Fruit fly (Drosophila melanogaster) whole organism, embryonic: ENCODE results near the gene HBS1.

Experiments
- Atf3 ChIP-seq: fragments of 200-800 bp; sonication (Bioruptor generic); optimal IDR thresholded peaks from 3 replicates; lab custom pipeline; 2016; ENCODE audit warnings: missing biosample characterization, missing genetic modification characterization
- Atf6 ChIP-seq: fragments of 200-800 bp; sonication (Bioruptor generic); IDR thresholded peaks from 2 replicates; pipeline ENCODE4 v1.3.6; 2022; ENCODE audit warnings: missing biosample characterization, missing genetic modification characterization
- Bgb ChIP-seq: fragments of 200-800 bp; sonication (Bioruptor generic); IDR thresholded peaks from 2 replicates; pipeline ENCODE4 v1.3.6; 2022; ENCODE audit warnings: missing biosample characterization, missing genetic modification characterization; ENCODE audit not compliant: partially characterized antibody
- CG1024 ChIP-seq: fragments of 200-800 bp; sonication (Bioruptor generic); IDR thresholded peaks from 2 replicates; pipeline ENCODE4 v1.3.6; 2022; ENCODE audit warnings: missing biosample characterization, missing genetic modification characterization
- CG10959 ChIP-seq: fragments of 200-800 bp; sonication (Bioruptor generic); IDR thresholded peaks from 2 replicates; pipeline ENCODE4 v1.3.6; 2022; ENCODE audit warnings: missing biosample characterization, missing genetic modification characterization
- CG10979 ChIP-seq: fragments of 200-800 bp; sonication (Bioruptor generic); optimal IDR thresholded peaks from 2 replicates; lab custom pipeline; 2018; ENCODE audit warnings: missing biosample characterization, mild to moderate bottlenecking, missing genetic modification characterization, moderate library complexity
- CG11504 ChIP-seq: fragments of 200-800 bp; sonication (Bioruptor generic); optimal IDR thresholded peaks from 3 replicates; lab custom pipeline; 2019; ENCODE audit warnings: missing biosample characterization, mild to moderate bottlenecking, missing genetic modification characterization, moderate library complexity
- CG12659 ChIP-seq: fragments of 200-800 bp; sonication (Bioruptor generic); optimal IDR thresholded peaks from 3 replicates; lab custom pipeline; 2017; ENCODE audit warnings: mild to moderate bottlenecking, missing biosample characterization, missing genetic modification reagents, missing genetic modification characterization
- CG14050 ChIP-seq: fragments of 200-800 bp; sonication (Bioruptor generic); IDR thresholded peaks from 3 replicates; pipeline ENCODE4 v1.3.6; 2022; ENCODE audit warnings: missing biosample characterization, missing genetic modification characterization
- CG16813 ChIP-seq: fragments of 200-800 bp; sonication (Bioruptor generic); IDR thresholded peaks from 3 replicates; pipeline ENCODE4 v1.3.6; 2022; ENCODE audit warnings: missing biosample characterization, missing genetic modification characterization; ENCODE audit not compliant: partially characterized antibody
- CG18011 ChIP-seq: fragments of 200-800 bp; sonication (Bioruptor generic); optimal IDR thresholded peaks from 2 replicates; lab custom pipeline; 2017; ENCODE audit warnings: missing biosample characterization, missing genetic modification characterization, mild to moderate bottlenecking, moderate library complexity, missing genotype
- CG18476 ChIP-seq: fragments of 200-800 bp; sonication (Bioruptor generic); optimal IDR thresholded peaks from 2 replicates; lab custom pipeline; 2016; ENCODE audit warnings: missing biosample characterization, mild to moderate bottlenecking, missing genetic modification characterization
- CG2678 ChIP-seq: fragments of 200-800 bp; sonication (Bioruptor generic); optimal IDR thresholded peaks from 3 replicates; lab custom pipeline; 2019; ENCODE audit warnings: missing biosample characterization, mild to moderate bottlenecking, missing genetic modification characterization, moderate library complexity
- CG3163 ChIP-seq: fragments of 200-800 bp; sonication (Bioruptor generic); optimal IDR thresholded peaks from 3 replicates; lab custom pipeline; 2016; ENCODE audit warnings: missing biosample characterization, missing genetic modification characterization
- CG33557 ChIP-seq: fragments of 200-800 bp; sonication (Bioruptor generic); optimal IDR thresholded peaks from 2 replicates; lab custom pipeline; 2019; ENCODE audit warnings: missing biosample characterization, mild to moderate bottlenecking, missing genetic modification characterization, moderate library complexity
- CG34376 ChIP-seq: fragments of 200-800 bp; sonication (Bioruptor generic); optimal IDR thresholded peaks from 2 replicates; lab custom pipeline; 2018; ENCODE audit warnings: missing biosample characterization, mild to moderate bottlenecking, missing genetic modification characterization
- CG4617 ChIP-seq: fragments of 200-800 bp; sonication (Bioruptor generic); optimal IDR thresholded peaks from 3 replicates; lab custom pipeline; 2016; ENCODE audit warnings: missing biosample characterization, missing genetic modification characterization, borderline replicate concordance
- CG4820 ChIP-seq: fragments of 200-800 bp; sonication (Bioruptor generic); optimal IDR thresholded peaks from 3 replicates; lab custom pipeline; 2016; ENCODE audit warnings: missing biosample characterization, missing genetic modification characterization
- CG5180 ChIP-seq: fragments of 200-800 bp; sonication (Bioruptor generic); optimal IDR thresholded peaks from 3 replicates; lab custom pipeline; 2017; ENCODE audit warnings: missing biosample characterization, missing genetic modification characterization, mild to moderate bottlenecking, moderate library complexity, missing genetic modification reagents
- CG6254 ChIP-seq: fragments of 200-800 bp; sonication (Bioruptor generic); optimal IDR thresholded peaks from 3 replicates; lab custom pipeline; 2017; ENCODE audit warnings: mild to moderate bottlenecking, missing biosample characterization, missing genetic modification reagents, missing genetic modification characterization
- CG8359 ChIP-seq: fragments of 200-800 bp; sonication (Bioruptor generic); optimal IDR thresholded peaks from 2 replicates; lab custom pipeline; 2017; ENCODE audit warnings: missing biosample characterization, mild to moderate bottlenecking, missing genetic modification characterization, borderline replicate concordance
- CG9215 ChIP-seq: fragments of 200-800 bp; sonication (Bioruptor generic); IDR thresholded peaks from 2 replicates; pipeline ENCODE4 v1.3.6; 2022; ENCODE audit warnings: missing biosample characterization, missing genetic modification characterization
- CG9437 ChIP-seq: fragments of 200-800 bp; sonication (Bioruptor generic); optimal IDR thresholded peaks from 2 replicates; lab custom pipeline; 2018; ENCODE audit warnings: missing biosample characterization, mild to moderate bottlenecking, missing genetic modification characterization
- CG9609 ChIP-seq: fragments of 200-800 bp; sonication (Bioruptor generic); optimal IDR thresholded peaks from 3 replicates; lab custom pipeline; 2016; ENCODE audit warnings: missing biosample characterization, missing genetic modification characterization
- CG9797 ChIP-seq: fragments of 200-800 bp; sonication (Bioruptor generic); optimal IDR thresholded peaks from 3 replicates; lab custom pipeline; 2018; ENCODE audit warnings: missing biosample characterization, mild to moderate bottlenecking, missing genetic modification characterization
- CTCF ChIP-seq: fragments of 200-800 bp; sonication (Bioruptor generic); optimal IDR thresholded peaks from 2 replicates; lab custom pipeline; 2017; ENCODE audit warnings: missing biosample characterization, mild to moderate bottlenecking, missing genetic modification characterization, moderate library complexity
- Deaf1 ChIP-seq: fragments of 200-800 bp; optimal IDR thresholded peaks from 3 replicates; lab custom pipeline; 2019; ENCODE audit warnings: missing biosample characterization, mild to moderate bottlenecking, missing genetic modification characterization, moderate library complexity
- Elba2 ChIP-seq: fragments of 200-800 bp; sonication (Bioruptor generic); optimal IDR thresholded peaks from 3 replicates; lab custom pipeline; 2016; ENCODE audit warnings: missing biosample characterization, missing genetic modification characterization
- Fer1 ChIP-seq: fragments of 200-800 bp; sonication (Bioruptor generic); optimal IDR thresholded peaks from 2 replicates; lab custom pipeline; 2017; ENCODE audit warnings: missing biosample characterization, mild to moderate bottlenecking, missing genetic modification characterization
- Gug ChIP-seq: fragments of 200-800 bp; sonication (Bioruptor generic); IDR thresholded peaks from 4 replicates; pipeline ENCODE4 v1.3.6; 2022; ENCODE audit warnings: missing biosample characterization, missing genetic modification characterization
- HLHmδ ChIP-seq: fragments of 200-800 bp; sonication (Bioruptor generic); optimal IDR thresholded peaks from 2 replicates; lab custom pipeline; 2018; ENCODE audit warnings: missing biosample characterization, mild to moderate bottlenecking, missing genetic modification characterization, moderate library complexity
- Lim3 ChIP-seq: fragments of 200-800 bp; sonication (Bioruptor generic); IDR thresholded peaks from 2 replicates; pipeline ENCODE4 v1.3.6; 2022; ENCODE audit warnings: missing biosample characterization, missing genetic modification characterization
- Med ChIP-seq: fragments of 200-800 bp; sonication (Bioruptor generic); peaks from one replicate; lab custom pipeline; 2016; ENCODE audit warnings: missing biosample characterization, missing genetic modification characterization, mild to moderate bottlenecking, inconsistent platforms, moderate library complexity
- Myb ChIP-seq: fragments of 200-800 bp; sonication (Bioruptor generic); optimal IDR thresholded peaks from 2 replicates; lab custom pipeline; 2016; ENCODE audit warnings: missing biosample characterization, missing genetic modification characterization
- NC2α ChIP-seq: fragments of 200-800 bp; sonication (Bioruptor generic); optimal IDR thresholded peaks from 2 replicates; lab custom pipeline; 2016; ENCODE audit warnings: missing biosample characterization, missing genetic modification characterization
- NfI ChIP-seq: fragments of 200-800 bp; sonication (Bioruptor generic); optimal IDR thresholded peaks from 3 replicates; lab custom pipeline; 2018; ENCODE audit warnings: missing biosample characterization, mild to moderate bottlenecking, missing genetic modification characterization, moderate library complexity
- Optix ChIP-seq: fragments of 200-800 bp; sonication (Bioruptor generic); IDR thresholded peaks from 3 replicates; pipeline ENCODE4 v1.3.6; 2022; ENCODE audit warnings: missing biosample characterization, missing genetic modification characterization
- Tbp ChIP-seq: fragments of >200 bp; optimal IDR thresholded peaks from 2 replicates; lab custom pipeline; 2018; ENCODE audit warnings: missing biosample characterization, missing genetic modification characterization
- Vsx1 ChIP-seq: fragments of 200-800 bp; sonication (Bioruptor generic); optimal IDR thresholded peaks from 2 replicates; lab custom pipeline; 2017; ENCODE audit warnings: missing biosample characterization, mild to moderate bottlenecking, missing genetic modification characterization, missing genetic modification reagents
- ab ChIP-seq: fragments of 200-800 bp; sonication (Bioruptor generic); optimal IDR thresholded peaks from 2 replicates; lab custom pipeline; 2016; ENCODE audit warnings: missing biosample characterization, missing genetic modification characterization
- bcd ChIP-seq: fragments of 200-800 bp; sonication (Bioruptor generic); optimal IDR thresholded peaks from 2 replicates; lab custom pipeline; 2017; ENCODE audit warnings: missing biosample characterization, mild to moderate bottlenecking, missing genetic modification characterization
- cas ChIP-seq: fragments of 200-800 bp; sonication (Bioruptor generic); IDR thresholded peaks from 2 replicates; pipeline ENCODE4 v1.3.6; 2022; ENCODE audit warnings: missing biosample characterization, missing genetic modification characterization
- dati ChIP-seq: fragments of 200-800 bp; sonication (Bioruptor generic); IDR thresholded peaks from 2 replicates; pipeline ENCODE4 v1.3.6; 2022; ENCODE audit warnings: missing biosample characterization, missing genetic modification characterization
- disco-r ChIP-seq: fragments of 200-800 bp; sonication (Bioruptor generic); optimal IDR thresholded peaks from 2 replicates; lab custom pipeline; 2016; ENCODE audit warnings: missing biosample characterization, missing genetic modification characterization
- dysf ChIP-seq: fragments of 200-800 bp; sonication (Bioruptor generic); IDR thresholded peaks from 3 replicates; pipeline ENCODE4 v1.3.6; 2022; ENCODE audit warnings: missing biosample characterization, missing genetic modification characterization
- exex ChIP-seq: fragments of 200-800 bp; sonication (Bioruptor generic); optimal IDR thresholded peaks from 4 replicates; lab custom pipeline; 2018; ENCODE audit warnings: missing biosample characterization, mild to moderate bottlenecking, missing genetic modification characterization, moderate library complexity
- mld ChIP-seq: fragments of 200-800 bp; sonication (Bioruptor generic); IDR thresholded peaks from 3 replicates; pipeline ENCODE4 v1.3.6; 2022; ENCODE audit warnings: missing biosample characterization, missing genetic modification characterization; ENCODE audit not compliant: partially characterized antibody
- peb ChIP-seq: fragments of 200-800 bp; sonication (Bioruptor generic); IDR thresholded peaks from 2 replicates; pipeline ENCODE4 v1.3.6; 2022; ENCODE audit warnings: missing biosample characterization, missing genetic modification characterization
- slou ChIP-seq: fragments of 200-800 bp; sonication (Bioruptor generic); optimal IDR thresholded peaks from 3 replicates; lab custom pipeline; 2016; ENCODE audit warnings: missing biosample characterization, missing genetic modification characterization
- trh ChIP-seq: fragments of 200-800 bp; sonication (Bioruptor generic); optimal IDR thresholded peaks from 2 replicates; lab custom pipeline; 2016; ENCODE audit warnings: missing biosample characterization, missing genetic modification characterization

Gene HBS1

DNA sequence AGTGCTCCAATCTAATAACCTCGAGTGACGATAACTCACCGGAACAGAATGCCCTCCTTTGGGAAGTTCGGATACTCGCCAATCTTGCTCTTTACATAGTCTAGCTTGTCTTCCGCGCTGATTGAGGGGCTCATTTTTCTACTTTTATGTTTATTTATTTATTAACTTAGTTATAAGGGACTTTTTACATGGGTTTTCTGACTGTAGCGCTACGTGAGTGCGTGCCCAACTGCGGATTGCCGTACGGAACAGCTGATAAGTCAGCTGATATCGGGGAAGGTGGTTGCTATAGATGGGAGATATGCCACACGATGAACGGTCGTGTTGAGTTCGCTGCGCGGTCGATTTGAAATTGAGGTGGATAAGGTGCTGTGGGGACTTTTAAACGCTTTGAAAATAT, 19.6 kb upstream of the HBS1 start, which contains the start of gene Aprt (continued):
- no peak for TF ChIP-seq Optix
- peak; percentile 3 for TF ChIP-seq CG18476 (GFP tag; lab: Kevin White, UChicago)
- peak; percentile 86 for TF ChIP-seq Bgb (GFP tag; lab: Robert Waterston, UW)
- TF ChIP-seq HLHmδ (GFP tag; lab: Kevin White, UChicago): peak; percentile 59
- no peak for TF ChIP-seq Elba2 (GFP tag; lab: Kevin White, UChicago)
- TF ChIP-seq CG12659 (GFP tag; lab: Kevin White, UChicago): peak; percentile 13
- no peak for TF ChIP-seq Gug (GFP tag; lab: Robert Waterston, UW)
- TF ChIP-seq CTCF (GFP tag; lab: Kevin White, UChicago): peak; percentile 64
- TF ChIP-seq exex (tag; lab: Kevin White, UChicago): peak; percentile 60
- peak; percentile 90 for TF ChIP-seq CG9437 (GFP tag; lab: Kevin White, UChicago)

DNA sequence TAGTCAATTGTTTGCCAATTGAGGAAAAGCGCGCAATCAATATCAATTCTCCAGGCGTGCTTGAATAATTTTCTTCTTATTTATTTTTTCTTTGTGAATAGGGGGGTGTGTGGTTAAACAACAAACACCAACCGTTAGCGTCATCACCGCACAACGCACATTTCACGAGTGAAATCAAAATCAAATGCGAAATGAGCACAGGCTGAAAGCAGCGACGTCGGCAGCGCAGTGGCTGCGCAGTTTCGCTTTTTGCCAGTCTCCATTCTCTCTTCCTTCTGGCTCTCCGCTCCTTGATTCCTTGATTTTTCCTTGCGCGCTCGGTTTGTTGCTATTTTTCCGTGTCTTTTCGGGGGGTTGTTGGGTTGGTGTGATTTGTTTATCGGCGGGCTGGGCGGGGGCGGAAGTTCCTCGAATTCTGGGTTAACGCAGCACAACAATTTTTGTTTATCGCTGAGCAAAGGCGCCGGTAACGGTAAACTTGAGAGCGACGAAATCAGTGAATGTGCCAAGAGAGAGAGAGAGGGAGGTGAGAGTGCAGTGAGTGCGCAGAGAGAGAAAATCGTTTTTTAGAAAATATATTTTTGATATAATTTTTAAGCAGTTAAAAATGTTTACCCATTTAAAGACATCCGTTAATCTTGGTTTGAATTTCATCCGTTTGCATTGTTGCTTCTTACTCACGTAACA, 18.0 kb upstream of the HBS1 start, which contains the start of gene CG13937:
CG13937 (minus strand) TSS at position 174 of the 687 bp plus-strand sequence.
- TF ChIP-seq CG4820 (GFP tag; lab: Kevin White, UChicago) (no peak), NC2α (GFP tag; lab: Kevin White, UChicago) (no peak), CG6254 (GFP tag; lab: Kevin White, UChicago) (no peak), CG9609 (no peak), CG33557 (GFP tag; lab: Kevin White, UChicago) (no peak), mld (GFP tag; lab: Robert Waterston, UW) (no peak), dysf (GFP tag; lab: Robert Waterston, UW) (no peak), Atf6 (GFP tag; lab: Robert Waterston, UW) (no peak), CG9215 (no peak), CG10959 (GFP tag; lab: Robert Waterston, UW) (no peak), disco-r (GFP tag; lab: Kevin White, UChicago) (no peak), NfI (GFP tag; lab: Kevin White, UChicago) (no peak), Med (GFP tag; lab: Kevin White, UChicago) (no peak), CG9797 (GFP tag; lab: Kevin White, UChicago) (no peak), CG2678 (tag; lab: Kevin White, UChicago) (no peak), CG11504 (tag; lab: Kevin White, UChicago) (no peak), Tbp (GFP tag; lab: Kevin White, UChicago) (no peak), peb (GFP tag; lab: Robert Waterston, UW) (no peak), CG14050 (GFP tag; lab: Robert Waterston, UW) (no peak), Deaf1 (tag; lab: Kevin White, UChicago) (peak; percentile 13), Vsx1 (GFP tag; lab: Kevin White, UChicago) (no peak), dati (GFP tag; lab: Robert Waterston, UW) (no peak), CG1024 (GFP tag; lab: Robert Waterston, UW) (no peak), bcd (GFP tag; lab: Kevin White, UChicago) (no peak), CG5180 (GFP tag; lab: Kevin White, UChicago) (no peak), Atf3 (GFP tag; lab: Kevin White, UChicago) (no peak), CG34376 (GFP tag; lab: Kevin White, UChicago) (no peak), cas (no peak), Myb (GFP tag; lab: Kevin White, UChicago) (peak; percentile 1), CG16813 (GFP tag; lab: Robert Waterston, UW) (no peak), CG10979 (no peak), trh (no peak), Fer1 (GFP tag; lab: Kevin White, UChicago) (peak; percentile 11), CG4617 (GFP tag; lab: Kevin White, UChicago) (no peak), CG3163 (GFP tag; lab: Kevin White, UChicago) (no peak), slou (GFP tag; lab: Kevin White, UChicago) (no peak), CG18011 (GFP tag; lab: Kevin White, UChicago) (no peak), CG8359 (GFP tag; lab: Kevin White, UChicago) (no peak), Lim3 (GFP tag; lab: Robert Waterston, UW) (no peak), ab (no peak)
